Worm (Caenorhabditis elegans) whole organism, L4 larva: Measurements from ENCODE around the gene T13F2.2.

Experiments used
- F26F4.8 ChIP-seq: fragments of 200-800 bp; sonication (Bioruptor generic); conservative IDR thresholded peaks from 2 replicates; pipeline ENCODE4 v1.3.6; 2022; ENCODE audit warnings: missing genetic modification characterization, missing compliant biosample characterization
- F37D6.2 ChIP-seq: sonication (generic microtip); optimal IDR thresholded peaks from 2 replicates; lab custom pipeline; 2016; ENCODE audit warnings: mild to moderate bottlenecking, missing genetic modification characterization, missing compliant biosample characterization
- F49E8.2 ChIP-seq: sonication (generic microtip); optimal IDR thresholded peaks from 2 replicates; lab custom pipeline; 2016; ENCODE audit warnings: missing compliant biosample characterization, mild to moderate bottlenecking, missing genetic modification characterization, borderline replicate concordance
- T20F7.1 ChIP-seq: fragments of 200-800 bp; sonication (Bioruptor generic); optimal IDR thresholded peaks from 2 replicates; lab custom pipeline; 2018; ENCODE audit warnings: mild to moderate bottlenecking, missing genetic modification characterization, missing compliant biosample characterization
- Y105C5A.15 ChIP-seq: fragments of 200-800 bp; sonication (Bioruptor generic); IDR thresholded peaks from 2 replicates; pipeline ENCODE4 v1.3.6; 2022; ENCODE audit warnings: missing genetic modification characterization, missing compliant biosample characterization
- Y5F2A.4 ChIP-seq: fragments of 200-800 bp; sonication (Bioruptor generic); optimal IDR thresholded peaks from 2 replicates; lab custom pipeline; 2018; ENCODE audit warnings: mild to moderate bottlenecking, missing genetic modification characterization, missing compliant biosample characterization
- ama-1 ChIP-seq: fragments of 150-350 bp; optimal IDR thresholded peaks from 2 replicates; lab custom pipeline; 2014; ENCODE audit warnings: inconsistent platforms, mixed read lengths
- arid-1 ChIP-seq: fragments of 200-800 bp; sonication (Bioruptor generic); conservative IDR thresholded peaks from 2 replicates; pipeline ENCODE4 v1.3.6; 2022; ENCODE audit warnings: missing genetic modification reagents, missing genetic modification characterization, missing compliant biosample characterization
- ceh-20 ChIP-seq: fragments of 200-800 bp; sonication (Bioruptor generic); IDR thresholded peaks from 2 replicates; pipeline ENCODE4 v1.3.6; 2022; ENCODE audit warnings: missing genetic modification reagents, missing genetic modification characterization, missing compliant biosample characterization
- ceh-32 ChIP-seq: sonication (generic microtip); optimal IDR thresholded peaks from 2 replicates; lab custom pipeline; 2016; ENCODE audit warnings: mild to moderate bottlenecking, missing genetic modification characterization, missing compliant biosample characterization; ENCODE audit not compliant: poor library complexity
- ceh-62 ChIP-seq: sonication (generic microtip); optimal IDR thresholded peaks from 2 replicates; lab custom pipeline; 2017; ENCODE audit warnings: missing biosample characterization, missing genetic modification characterization
- ces-1 ChIP-seq: fragments of 150-350 bp; sonication (generic microtip); optimal IDR thresholded peaks from 4 replicates; lab custom pipeline; 2014; ENCODE audit warnings: missing biosample characterization, missing genetic modification reagents, missing genetic modification characterization
- cey-2 ChIP-seq: sonication (generic microtip); optimal IDR thresholded peaks from 3 replicates; lab custom pipeline; 2017; ENCODE audit warnings: missing genetic modification characterization, mild to moderate bottlenecking, missing compliant biosample characterization, antibody characterized with exemption, borderline replicate concordance; ENCODE audit not compliant: insufficient read depth
- daf-8 ChIP-seq: fragments of 200-800 bp; sonication (Bioruptor generic); IDR thresholded peaks from 2 replicates; pipeline ENCODE4 v1.3.6; 2022; ENCODE audit warnings: missing genetic modification characterization, missing compliant biosample characterization
- dmd-6 ChIP-seq: fragments of 200-800 bp; sonication (Bioruptor generic); IDR thresholded peaks from 2 replicates; pipeline ENCODE4 v1.3.6; 2022; ENCODE audit warnings: missing genetic modification reagents, missing genetic modification characterization, missing compliant biosample characterization
- dmd-9 ChIP-seq: fragments of 200-800 bp; sonication (Bioruptor generic); IDR thresholded peaks from 2 replicates; pipeline ENCODE4 v1.3.6; 2022; ENCODE audit warnings: missing genetic modification reagents, missing genetic modification characterization, missing compliant biosample characterization
- dve-1 ChIP-seq: sonication (generic microtip); optimal IDR thresholded peaks from 2 replicates; lab custom pipeline; 2017; ENCODE audit warnings: antibody characterized with exemption, mild to moderate bottlenecking, missing genetic modification characterization, missing compliant biosample characterization; ENCODE audit not compliant: insufficient read depth
- egl-27 ChIP-seq: sonication (generic microtip); optimal IDR thresholded peaks from 3 replicates; lab custom pipeline; 2017; ENCODE audit warnings: missing biosample characterization, missing genetic modification reagents, missing genetic modification characterization
- gei-8 ChIP-seq: fragments of 200-800 bp; sonication (Bioruptor generic); optimal IDR thresholded peaks from 2 replicates; lab custom pipeline; 2018; ENCODE audit warnings: mild to moderate bottlenecking, missing genetic modification characterization, missing compliant biosample characterization
- hif-1 ChIP-seq, 2 experiments: sonication (generic microtip); optimal IDR thresholded peaks; 2 replicates each; lab custom pipeline; 2016 to 2017; ENCODE audit warnings: missing compliant biosample characterization in 2 of 2, missing genetic modification characterization in 2 of 2, missing genetic modification reagents in 2 of 2, missing genotype in 2 of 2, mild to moderate bottlenecking in 1 of 2
- hlh-11 ChIP-seq: fragments of 200-800 bp; sonication (Bioruptor generic); optimal IDR thresholded peaks from 2 replicates; lab custom pipeline; 2018; ENCODE audit warnings: mild to moderate bottlenecking, missing genetic modification characterization, missing compliant biosample characterization
- hlh-30 ChIP-seq: sonication (generic microtip); optimal IDR thresholded peaks from 2 replicates; lab custom pipeline; 2017; ENCODE audit warnings: antibody characterized with exemption, mild to moderate bottlenecking, missing genetic modification characterization, missing compliant biosample characterization; ENCODE audit not compliant: insufficient read depth
- lin-1 ChIP-seq: fragments of 200-800 bp; sonication (Bioruptor generic); IDR thresholded peaks from 2 replicates; pipeline ENCODE4 v1.3.6; 2022; ENCODE audit warnings: missing genetic modification reagents, missing genetic modification characterization, missing compliant biosample characterization
- lsy-2 ChIP-seq, 2 experiments: fragments of 150-350 bp in 1 of 2; sonication (generic microtip) in 1 of 2; optimal IDR thresholded peaks; 2 replicates each; lab custom pipeline; 2014 to 2017; ENCODE audit warnings: missing biosample characterization in 2 of 2, missing genetic modification characterization in 2 of 2
- madf-5 ChIP-seq, 2 experiments: fragments of 200-800 bp; sonication (Bioruptor generic); IDR thresholded peaks; 2 replicates each; pipeline ENCODE4 v1.3.6; 2022; ENCODE audit warnings: missing compliant biosample characterization in 2 of 2, missing genetic modification characterization in 2 of 2
- mdl-1 ChIP-seq, 2 experiments: fragments of 150-350 bp in 1 of 2; sonication (generic microtip) in 1 of 2; optimal IDR thresholded peaks; 2 replicates each; lab custom pipeline; 2014 to 2017; ENCODE audit warnings: missing biosample characterization in 2 of 2, missing genetic modification characterization in 2 of 2
- mdt-29 ChIP-seq: fragments of 200-800 bp; sonication (Bioruptor generic); IDR thresholded peaks from 2 replicates; pipeline ENCODE4 v1.3.6; 2022; ENCODE audit warnings: missing genetic modification reagents, missing genetic modification characterization, missing compliant biosample characterization
- mes-2 ChIP-seq: sonication (generic microtip); optimal IDR thresholded peaks from 2 replicates; lab custom pipeline; 2016; ENCODE audit warnings: missing genotype, mild to moderate bottlenecking, missing genetic modification characterization, missing compliant biosample characterization; ENCODE audit not compliant: poor library complexity, severe bottlenecking
- mxl-3 ChIP-seq: fragments of 200-800 bp; sonication (Bioruptor generic); optimal IDR thresholded peaks from 2 replicates; lab custom pipeline; 2018; ENCODE audit warnings: mild to moderate bottlenecking, missing genetic modification characterization, missing compliant biosample characterization
- nhr-10 ChIP-seq: fragments of 150-350 bp; optimal IDR thresholded peaks from 2 replicates; lab custom pipeline; 2014; ENCODE audit warnings: missing biosample characterization, missing genetic modification characterization
- nhr-102 ChIP-seq: sonication (generic microtip); optimal IDR thresholded peaks from 2 replicates; lab custom pipeline; 2016; ENCODE audit warnings: mild to moderate bottlenecking, missing genetic modification characterization, moderate library complexity, missing compliant biosample characterization
- nhr-237 ChIP-seq: sonication (generic microtip); optimal IDR thresholded peaks from 2 replicates; lab custom pipeline; 2017; ENCODE audit warnings: missing biosample characterization, missing genetic modification characterization
- nhr-28 ChIP-seq: fragments of 150-350 bp; optimal IDR thresholded peaks from 2 replicates; lab custom pipeline; 2014; ENCODE audit warnings: missing biosample characterization, missing genetic modification characterization
- nhr-48 ChIP-seq: sonication (generic microtip); optimal IDR thresholded peaks from 2 replicates; lab custom pipeline; 2016; ENCODE audit warnings: mild to moderate bottlenecking, missing genetic modification characterization, missing compliant biosample characterization
- nhr-76 ChIP-seq: fragments of 150-350 bp; optimal IDR thresholded peaks from 2 replicates; lab custom pipeline; 2014; ENCODE audit warnings: missing biosample characterization, missing genetic modification characterization
- nhr-77 ChIP-seq: fragments of 150-350 bp; optimal IDR thresholded peaks from 2 replicates; lab custom pipeline; 2014; ENCODE audit warnings: missing biosample characterization, missing genetic modification characterization
- pha-4 ChIP-seq, 2 experiments: fragments of 150-350 bp in 1 of 2; fragments of 200-800 bp in 1 of 2; sonication (Bioruptor generic) in 1 of 2; IDR thresholded peaks in 1 of 2; optimal IDR thresholded peaks in 1 of 2; 2 replicates each; pipeline versions ENCODE4 v1.3.6 to Lab custom; 2014 to 2022; ENCODE audit warnings: missing genetic modification characterization in 2 of 2, missing genetic modification reagents in 2 of 2, missing biosample characterization in 1 of 2, missing compliant biosample characterization in 1 of 2
- php-3 ChIP-seq: fragments of 200-800 bp; sonication (Bioruptor generic); IDR thresholded peaks from 2 replicates; pipeline ENCODE4 v1.3.6; 2022; ENCODE audit warnings: missing genetic modification reagents, missing genetic modification characterization, missing compliant biosample characterization
- pqm-1 ChIP-seq: sonication (generic microtip); optimal IDR thresholded peaks from 2 replicates; lab custom pipeline; 2017; ENCODE audit warnings: missing biosample characterization, missing genetic modification characterization
- saeg-2 ChIP-seq: fragments of 200-800 bp; sonication (Bioruptor generic); IDR thresholded peaks from 2 replicates; pipeline ENCODE4 v1.3.6; 2022; ENCODE audit warnings: missing genetic modification reagents, missing genetic modification characterization, missing compliant biosample characterization
- sdz-12 ChIP-seq: fragments of 200-800 bp; sonication (Bioruptor generic); optimal IDR thresholded peaks from 2 replicates; lab custom pipeline; 2018; ENCODE audit warnings: mild to moderate bottlenecking, missing genetic modification characterization, missing compliant biosample characterization
- snpc-1.2 ChIP-seq: fragments of 200-800 bp; sonication (Bioruptor generic); IDR thresholded peaks from 2 replicates; pipeline ENCODE4 v1.3.6; 2022; ENCODE audit warnings: missing genetic modification reagents, missing genetic modification characterization, missing compliant biosample characterization
- tag-97 ChIP-seq: fragments of 200-800 bp; sonication (Bioruptor generic); IDR thresholded peaks from 2 replicates; pipeline ENCODE4 v1.3.6; 2022; ENCODE audit warnings: missing genetic modification characterization, missing compliant biosample characterization
- tra-1 ChIP-seq: fragments of 200-800 bp; sonication (Bioruptor generic); IDR thresholded peaks from 2 replicates; pipeline ENCODE4 v1.3.6; 2022; ENCODE audit warnings: missing genetic modification reagents, missing genetic modification characterization, missing compliant biosample characterization
- unc-62 ChIP-seq, 3 experiments: fragments of 150-350 bp in 1 of 3; sonication (generic microtip); optimal IDR thresholded peaks in 2 of 3; peaks in 1 of 3; 1 replicate in 1 of 3; 2 replicates in 2 of 3; lab custom pipeline; 2014 to 2017; ENCODE audit warnings: missing biosample characterization in 3 of 3, missing genetic modification characterization in 3 of 3, missing genetic modification reagents in 3 of 3, missing genotype in 1 of 3
- zfp-2 ChIP-seq: sonication (generic microtip); optimal IDR thresholded peaks from 2 replicates; lab custom pipeline; 2016; ENCODE audit warnings: mild to moderate bottlenecking, missing genetic modification characterization, missing compliant biosample characterization
- zfp-3 ChIP-seq: fragments of 200-800 bp; sonication (Bioruptor generic); conservative IDR thresholded peaks from 2 replicates; pipeline ENCODE4 v1.3.6; 2022; ENCODE audit warnings: missing genetic modification reagents, missing genetic modification characterization, missing compliant biosample characterization
- zip-11 ChIP-seq: fragments of 200-800 bp; sonication (Bioruptor generic); IDR thresholded peaks from 2 replicates; pipeline ENCODE4 v1.3.6; 2022; ENCODE audit warnings: missing genetic modification characterization, missing compliant biosample characterization
- zip-2 ChIP-seq: fragments of 150-350 bp; optimal IDR thresholded peaks from 2 replicates; lab custom pipeline; 2014; ENCODE audit warnings: missing biosample characterization, missing genetic modification characterization

Gene T13F2.2

ce11 chrIV:9801418-9801817 is 4.3 kb upstream of the T13F2.2 start:
- TF ChIP-seq zip-11 (no peak), nhr-102 (tag; lab: Kevin White, UChicago) (peak; percentile 63), tra-1 (GFP tag; lab: Robert Waterston, UW) (peak; percentile 97), dve-1 (peak; percentile 93), lin-1 (peak; percentile 95), hlh-11 (tag; lab: Kevin White, UChicago) (peak; percentile 96), dmd-6 (GFP tag; lab: Robert Waterston, UW) (peak; percentile 98), sdz-12 (GFP tag; lab: Kevin White, UChicago) (no peak), nhr-76 (tag; lab: Kevin White, UChicago) (no peak), ceh-32 (no peak), arid-1 (GFP tag; lab: Robert Waterston, UW) (no peak), php-3 (peak; percentile 99), F49E8.2 (no peak), ama-1 (lab: Kevin White, UChicago) (no peak), hlh-30 (tag; lab: Kevin White, UChicago) (peak; percentile 59), F37D6.2 (tag; lab: Kevin White, UChicago) (no peak), lsy-2 (tag; optimal IDR thresholded peaks at IDR 0.05; lab: Kevin White, UChicago) (peak in 1 of 2 experiments; percentile 70), mdt-29 (GFP tag; lab: Robert Waterston, UW) (peak; percentile 70), dmd-9 (GFP tag; lab: Robert Waterston, UW) (no peak), nhr-28 (tag; lab: Kevin White, UChicago) (peak; percentile 98), madf-5 (GFP tag; IDR thresholded peaks at IDR 0.05; lab: Robert Waterston, UW) (no peak), ceh-20 (GFP tag; lab: Robert Waterston, UW) (peak; percentile 85), unc-62 (GFP tag; optimal IDR thresholded peaks at IDR 0.05 in 1 of 2; lab: Kevin White, UChicago) (peak; percentile 18 to 66), unc-62 (tag; optimal IDR thresholded peaks at IDR 0.05; lab: Kevin White, UChicago) (no peak), cey-2 (tag; lab: Kevin White, UChicago) (no peak), ceh-62 (no peak), mes-2 (tag; lab: Kevin White, UChicago) (peak; percentile 26), ces-1 (GFP tag; lab: Kevin White, UChicago) (no peak), zfp-2 (tag; lab: Kevin White, UChicago) (no peak), gei-8 (GFP tag; lab: Kevin White, UChicago) (peak; percentile 41), mdl-1 (tag; optimal IDR thresholded peaks at IDR 0.05; lab: Kevin White, UChicago) (peak in 1 of 2 experiments; percentile 57), nhr-237 (tag; lab: Kevin White, UChicago) (no peak), T20F7.1 (GFP tag; lab: Kevin White, UChicago) (peak; percentile 53), egl-27 (tag; lab: Kevin White, UChicago) (no peak), zfp-3 (GFP tag; lab: Robert Waterston, UW) (0 out of 2 replicates have a peak, but pooled peaks have one; percentile 33), saeg-2 (no peak), Y105C5A.15 (GFP tag; lab: Robert Waterston, UW) (no peak), pha-4 (GFP tag; IDR thresholded peaks at IDR 0.05; lab: Robert Waterston, UW) (peak; percentile 36; the same call in 1 of the 2 replicates), pha-4 (tag; optimal IDR thresholded peaks at IDR 0.05; lab: Kevin White, UChicago) (no peak), mxl-3 (GFP tag; lab: Kevin White, UChicago) (peak; percentile 28), snpc-1.2 (GFP tag; lab: Robert Waterston, UW) (no peak), nhr-48 (peak; percentile 78), pqm-1 (tag; lab: Kevin White, UChicago) (peak; percentile 98), F26F4.8 (GFP tag; lab: Robert Waterston, UW) (no peak), tag-97 (GFP tag; lab: Robert Waterston, UW) (no peak), daf-8 (no peak), Y5F2A.4 (GFP tag; lab: Kevin White, UChicago) (no peak), nhr-77 (peak; percentile 92), hif-1 (tag; optimal IDR thresholded peaks at IDR 0.05; lab: Kevin White, UChicago) (peak; percentile 24 to 79), nhr-10 (peak; percentile 64), zip-2 (tag; lab: Kevin White, UChicago) (no peak)
